Fruit fly (Drosophila melanogaster) whole organism, prepupa: ENCODE measurements around the gene laf.
A peak's percentile ranks its signal among the peaks of the same experiment; 100 is the strongest.

Experiments
- CG10631 ChIP-seq: fragments of 200-800 bp; sonication (Bioruptor generic); optimal IDR thresholded peaks from 2 replicates; lab custom pipeline; 2016; ENCODE audit warnings: missing biosample characterization, missing genetic modification characterization
- CG11294 ChIP-seq: fragments of 200-800 bp; sonication (Bioruptor generic); IDR thresholded peaks from 2 replicates; pipeline ENCODE4 v1.3.6; 2022; ENCODE audit warnings: missing biosample characterization, missing genetic modification characterization
- CG11902 ChIP-seq: fragments of 200-800 bp; sonication (Bioruptor generic); optimal IDR thresholded peaks from 3 replicates; lab custom pipeline; 2016; ENCODE audit warnings: missing biosample characterization, missing genetic modification characterization
- CG15336 ChIP-seq: fragments of 200-800 bp; sonication (Bioruptor generic); IDR thresholded peaks from 2 replicates; pipeline ENCODE4 v1.3.6; 2022; ENCODE audit warnings: missing biosample characterization, missing genetic modification characterization
- CG16779 ChIP-seq: fragments of 200-800 bp; sonication (Bioruptor generic); optimal IDR thresholded peaks from 3 replicates; lab custom pipeline; 2017; ENCODE audit warnings: missing biosample characterization, mild to moderate bottlenecking, missing genetic modification characterization
- CG31627 ChIP-seq: fragments of 200-800 bp; sonication (Bioruptor generic); optimal IDR thresholded peaks from 3 replicates; lab custom pipeline; 2016; ENCODE audit warnings: missing biosample characterization, missing genetic modification characterization
- CG32006 ChIP-seq: fragments of 200-800 bp; sonication (Bioruptor generic); optimal IDR thresholded peaks from 3 replicates; lab custom pipeline; 2017; ENCODE audit warnings: missing biosample characterization, mild to moderate bottlenecking, missing genetic modification characterization
- CG34406 ChIP-seq: fragments of 200-800 bp; sonication (Bioruptor generic); optimal IDR thresholded peaks from 3 replicates; lab custom pipeline; 2016; ENCODE audit warnings: missing biosample characterization, missing genetic modification characterization
- CG3919 ChIP-seq: fragments of 200-800 bp; sonication (Bioruptor generic); optimal IDR thresholded peaks from 3 replicates; lab custom pipeline; 2016; ENCODE audit warnings: missing biosample characterization, missing genetic modification characterization
- CG4318 ChIP-seq: fragments of 200-800 bp; sonication (Bioruptor generic); optimal IDR thresholded peaks from 3 replicates; lab custom pipeline; 2017; ENCODE audit warnings: missing biosample characterization, mild to moderate bottlenecking, missing genetic modification characterization
- CG6163 ChIP-seq: fragments of 200-800 bp; sonication (Bioruptor generic); IDR thresholded peaks from 3 replicates; pipeline ENCODE4 v1.3.6; 2022; ENCODE audit warnings: missing biosample characterization, missing genetic modification characterization
- CG6276 ChIP-seq: fragments of 200-800 bp; sonication (Bioruptor generic); optimal IDR thresholded peaks from 2 replicates; lab custom pipeline; 2017; ENCODE audit warnings: missing biosample characterization, mild to moderate bottlenecking, missing genetic modification characterization
- CG6854 ChIP-seq: fragments of 200-800 bp; sonication (Bioruptor generic); optimal IDR thresholded peaks from 2 replicates; lab custom pipeline; 2017; ENCODE audit warnings: missing biosample characterization, mild to moderate bottlenecking, missing genetic modification characterization
- CG8119 ChIP-seq: fragments of 200-800 bp; sonication (Bioruptor generic); IDR thresholded peaks from 3 replicates; pipeline ENCODE4 v1.3.6; 2022; ENCODE audit warnings: missing biosample characterization, missing genetic modification characterization
- CG8632 ChIP-seq: fragments of 200-800 bp; sonication (Bioruptor generic); optimal IDR thresholded peaks from 3 replicates; lab custom pipeline; 2016; ENCODE audit warnings: missing biosample characterization, missing genetic modification characterization
- CG9139 ChIP-seq: fragments of 200-800 bp; sonication (Bioruptor generic); optimal IDR thresholded peaks from 3 replicates; lab custom pipeline; 2017; ENCODE audit warnings: missing biosample characterization, mild to moderate bottlenecking, missing genetic modification characterization
- Eip75B ChIP-seq: fragments of 200-800 bp; sonication (Bioruptor generic); optimal IDR thresholded peaks from 3 replicates; lab custom pipeline; 2016; ENCODE audit warnings: missing biosample characterization, missing genetic modification characterization
- Eip78C ChIP-seq: fragments of 200-800 bp; sonication (Bioruptor generic); peaks from one replicate; lab custom pipeline; 2016; ENCODE audit warnings: missing biosample characterization, missing genetic modification characterization
- Eip93F ChIP-seq: fragments of 200-800 bp; sonication (Bioruptor generic); optimal IDR thresholded peaks from 2 replicates; lab custom pipeline; 2016; ENCODE audit warnings: missing biosample characterization, mild to moderate bottlenecking, missing genetic modification characterization
- Ets21C ChIP-seq: fragments of 200-800 bp; sonication (Bioruptor generic); optimal IDR thresholded peaks from 3 replicates; lab custom pipeline; 2016; ENCODE audit warnings: missing biosample characterization, missing genetic modification characterization
- Ets96B ChIP-seq: fragments of 200-800 bp; optimal IDR thresholded peaks from 2 replicates; lab custom pipeline; 2019; ENCODE audit warnings: missing biosample characterization, mild to moderate bottlenecking, missing genetic modification characterization, moderate library complexity
- Hr38 ChIP-seq: sonication (Bioruptor generic); optimal IDR thresholded peaks from 2 replicates; lab custom pipeline; 2016; ENCODE audit warnings: missing biosample characterization, missing genetic modification characterization
- Hr39 ChIP-seq: fragments of 200-800 bp; sonication (Bioruptor generic); optimal IDR thresholded peaks from 2 replicates; lab custom pipeline; 2016; ENCODE audit warnings: missing biosample characterization, missing genetic modification characterization
- Hr4 ChIP-seq: fragments of 200-800 bp; sonication (Bioruptor generic); optimal IDR thresholded peaks from 3 replicates; lab custom pipeline; 2016; ENCODE audit warnings: missing biosample characterization, missing genetic modification characterization
- Lpt ChIP-seq: fragments of 200-800 bp; sonication (Bioruptor generic); optimal IDR thresholded peaks from 3 replicates; lab custom pipeline; 2016; ENCODE audit warnings: missing biosample characterization, missing genetic modification characterization
- Met ChIP-seq: fragments of 200-800 bp; sonication (Bioruptor generic); optimal IDR thresholded peaks from 3 replicates; lab custom pipeline; 2016; ENCODE audit warnings: missing biosample characterization, missing genetic modification characterization
- OdsH ChIP-seq: fragments of 200-800 bp; sonication (Bioruptor generic); optimal IDR thresholded peaks from 3 replicates; lab custom pipeline; 2016; ENCODE audit warnings: missing biosample characterization, missing genetic modification characterization
- Smox ChIP-seq: fragments of 200-800 bp; sonication (Bioruptor generic); optimal IDR thresholded peaks from 3 replicates; lab custom pipeline; 2016; ENCODE audit warnings: missing biosample characterization, missing genetic modification characterization
- Sox102F ChIP-seq: fragments of 200-800 bp; sonication (Bioruptor generic); optimal IDR thresholded peaks from 2 replicates; lab custom pipeline; 2016; ENCODE audit warnings: missing biosample characterization, mild to moderate bottlenecking, missing genetic modification characterization
- Sox14 ChIP-seq: fragments of 200-800 bp; sonication (Bioruptor generic); optimal IDR thresholded peaks from 3 replicates; lab custom pipeline; 2016; ENCODE audit warnings: missing biosample characterization, missing genetic modification characterization
- Sox15 ChIP-seq: fragments of 200-800 bp; sonication (Bioruptor generic); optimal IDR thresholded peaks from 3 replicates; lab custom pipeline; 2016; ENCODE audit warnings: missing biosample characterization, missing genetic modification characterization
- achi ChIP-seq: fragments of 200-800 bp; sonication (Bioruptor generic); optimal IDR thresholded peaks from 3 replicates; lab custom pipeline; 2016; ENCODE audit warnings: missing biosample characterization, missing genetic modification characterization
- acj6 ChIP-seq: fragments of 200-800 bp; sonication (Bioruptor generic); optimal IDR thresholded peaks from 3 replicates; lab custom pipeline; 2016; ENCODE audit warnings: missing biosample characterization, missing genetic modification characterization
- cyc ChIP-seq: fragments of 200-800 bp; sonication (Bioruptor generic); optimal IDR thresholded peaks from 3 replicates; lab custom pipeline; 2016; ENCODE audit warnings: missing biosample characterization, missing genetic modification characterization
- dac ChIP-seq: fragments of 200-800 bp; sonication (Bioruptor generic); optimal IDR thresholded peaks from 2 replicates; lab custom pipeline; 2017; ENCODE audit warnings: missing biosample characterization, mild to moderate bottlenecking, missing genetic modification characterization
- dsx ChIP-seq: fragments of 200-800 bp; optimal IDR thresholded peaks from 3 replicates; lab custom pipeline; 2019; ENCODE audit warnings: missing biosample characterization, mild to moderate bottlenecking, missing genetic modification characterization, moderate library complexity; ENCODE audit not compliant: poor library complexity, severe bottlenecking
- eg ChIP-seq: fragments of 200-800 bp; sonication (Bioruptor generic); IDR thresholded peaks from 3 replicates; pipeline ENCODE4 v1.3.6; 2022; ENCODE audit warnings: missing biosample characterization, missing genetic modification characterization
- esn ChIP-seq: fragments of 200-800 bp; sonication (Bioruptor generic); optimal IDR thresholded peaks from 2 replicates; lab custom pipeline; 2016; ENCODE audit warnings: missing biosample characterization, mild to moderate bottlenecking, missing genetic modification characterization, moderate library complexity
- fkh ChIP-seq: fragments of 200-800 bp; sonication (Bioruptor generic); optimal IDR thresholded peaks from 3 replicates; lab custom pipeline; 2017; ENCODE audit warnings: missing biosample characterization, mild to moderate bottlenecking, missing genetic modification characterization, moderate library complexity
- lz ChIP-seq: fragments of 200-800 bp; sonication (Bioruptor generic); optimal IDR thresholded peaks from 3 replicates; lab custom pipeline; 2016; ENCODE audit warnings: missing biosample characterization, missing genetic modification characterization
- net ChIP-seq: fragments of 200-800 bp; sonication (Bioruptor generic); optimal IDR thresholded peaks from 3 replicates; lab custom pipeline; 2016; ENCODE audit warnings: missing biosample characterization, missing genetic modification characterization
- pdm3 ChIP-seq: fragments of 200-800 bp; sonication (Bioruptor generic); optimal IDR thresholded peaks from 3 replicates; lab custom pipeline; 2016; ENCODE audit warnings: missing biosample characterization, missing genetic modification characterization
- salr ChIP-seq, 2 experiments: fragments of 200-800 bp; sonication (Bioruptor generic); optimal IDR thresholded peaks; 3 replicates each; lab custom pipeline; 2016 to 2018; ENCODE audit warnings: missing biosample characterization in 2 of 2, missing genetic modification characterization in 2 of 2, mild to moderate bottlenecking in 1 of 2
- spab ChIP-seq: fragments of 200-800 bp; sonication (Bioruptor generic); optimal IDR thresholded peaks from 2 replicates; lab custom pipeline; 2017; ENCODE audit warnings: missing biosample characterization, mild to moderate bottlenecking, missing genetic modification characterization, missing genetic modification reagents
- svp ChIP-seq: fragments of 200-800 bp; sonication (Bioruptor generic); peaks from one replicate; lab custom pipeline; 2016; ENCODE audit warnings: missing biosample characterization, missing genetic modification characterization
- vri ChIP-seq: fragments of 200-800 bp; sonication (Bioruptor generic); optimal IDR thresholded peaks from 3 replicates; lab custom pipeline; 2016; ENCODE audit warnings: missing biosample characterization, mild to moderate bottlenecking, missing genetic modification characterization

The laf gene

dm6 chr3R:4914439-4914880 lies 36.1 kb upstream of the laf start (continued):
- no peak for TF ChIP-seq CG6854
- TF ChIP-seq CG10631 (GFP tag; lab: Kevin White, UChicago): no peak
- peak; percentile 34 for TF ChIP-seq Lpt (GFP tag; lab: Kevin White, UChicago)
- TF ChIP-seq vri (GFP tag; lab: Kevin White, UChicago): no peak
- no peak for TF ChIP-seq Hr39 (GFP tag; lab: Kevin White, UChicago)
- TF ChIP-seq CG15336 (GFP tag; lab: Robert Waterston, UW): no peak
- peak in 1 of 2 experiments; percentile 1 for TF ChIP-seq salr (GFP tag; optimal IDR thresholded peaks at IDR 0.05; lab: Kevin White, UChicago)
- no peak for TF ChIP-seq Ets21C (GFP tag; lab: Kevin White, UChicago)
- TF ChIP-seq pdm3: no peak
- no peak for TF ChIP-seq OdsH (GFP tag; lab: Kevin White, UChicago)
- no peak for TF ChIP-seq spab
- TF ChIP-seq CG6276 (GFP tag; lab: Kevin White, UChicago): no peak
- no peak for TF ChIP-seq Ets96B (tag; lab: Kevin White, UChicago)

- TF ChIP-seq CG32006 (GFP tag; lab: Kevin White, UChicago) (peak; percentile 51), Ets21C (GFP tag; lab: Kevin White, UChicago) (no peak), CG15336 (GFP tag; lab: Robert Waterston, UW) (peak; percentile 30; the same call in 1 of the 2 replicates), CG4318 (GFP tag; lab: Kevin White, UChicago) (no peak), OdsH (GFP tag; lab: Kevin White, UChicago) (peak; percentile 16), Eip78C (GFP tag; lab: Kevin White, UChicago) (peak; percentile 66), pdm3 (no peak), cyc (GFP tag; lab: Kevin White, UChicago) (peak; percentile 5), CG9139 (GFP tag; lab: Kevin White, UChicago) (no peak), CG11294 (GFP tag; lab: Robert Waterston, UW) (0 out of 2 replicates have a peak, but pooled peaks have one; percentile 17), net (GFP tag; lab: Kevin White, UChicago) (peak; percentile 7), Sox14 (GFP tag; lab: Kevin White, UChicago) (peak; percentile 20), CG31627 (GFP tag; lab: Kevin White, UChicago) (peak; percentile 15), achi (GFP tag; lab: Kevin White, UChicago) (peak; percentile 12), Sox102F (GFP tag; lab: Kevin White, UChicago) (peak; percentile 27), Hr4 (GFP tag; lab: Kevin White, UChicago) (peak; percentile 38), esn (peak; percentile 47), Eip75B (GFP tag; lab: Kevin White, UChicago) (peak; percentile 8), CG3919 (GFP tag; lab: Kevin White, UChicago) (no peak), CG6163 (GFP tag; lab: Robert Waterston, UW) (0 out of 3 replicates have a peak, but pooled peaks have one; percentile 13), svp (GFP tag; lab: Kevin White, UChicago) (peak; percentile 87), lz (GFP tag; lab: Kevin White, UChicago) (peak; percentile 15), Met (peak; percentile 22), Hr39 (GFP tag; lab: Kevin White, UChicago) (peak; percentile 37), Ets96B (tag; lab: Kevin White, UChicago) (no peak), dsx (GFP tag; lab: Kevin White, UChicago) (no peak), CG8119 (GFP tag; lab: Robert Waterston, UW) (0 out of 3 replicates have a peak, but pooled peaks have one; percentile 22), eg (no peak), acj6 (GFP tag; lab: Kevin White, UChicago) (peak; percentile 35)
These were observed 34.8 kb upstream of the laf start for dm6 chr3R:4913181-4913580.

- TF ChIP-seq CG8119 (GFP tag; lab: Robert Waterston, UW): no peak
- peak; percentile 94 for TF ChIP-seq fkh (GFP tag; lab: Kevin White, UChicago)
- peak; percentile 60 for TF ChIP-seq Hr4 (GFP tag; lab: Kevin White, UChicago)
- TF ChIP-seq CG11902: peak; percentile 62
- TF ChIP-seq Lpt (GFP tag; lab: Kevin White, UChicago): peak; percentile 26
- TF ChIP-seq CG6163 (GFP tag; lab: Robert Waterston, UW): peak; percentile 83
- peak; percentile 48 for TF ChIP-seq CG9139 (GFP tag; lab: Kevin White, UChicago)
- peak; percentile 51 for TF ChIP-seq CG15336 (GFP tag; lab: Robert Waterston, UW)
- TF ChIP-seq CG6854: peak; percentile 62
- peak; percentile 55 for TF ChIP-seq Eip93F (GFP tag; lab: Kevin White, UChicago)
- TF ChIP-seq Smox (GFP tag; lab: Kevin White, UChicago): peak; percentile 81
- peak; percentile 82 for TF ChIP-seq Eip75B (GFP tag; lab: Kevin White, UChicago)
- TF ChIP-seq CG16779: peak; percentile 39
- TF ChIP-seq CG34406: peak; percentile 71
- no peak for TF ChIP-seq CG6276 (GFP tag; lab: Kevin White, UChicago)
- peak; percentile 65 for TF ChIP-seq CG8632 (GFP tag; lab: Kevin White, UChicago)
- TF ChIP-seq salr (GFP tag; optimal IDR thresholded peaks at IDR 0.05; lab: Kevin White, UChicago): peak in 1 of 2 experiments; percentile 52
- TF ChIP-seq achi (GFP tag; lab: Kevin White, UChicago): peak; percentile 60
- peak; percentile 42 for TF ChIP-seq CG4318 (GFP tag; lab: Kevin White, UChicago)
- peak; percentile 61 for TF ChIP-seq Sox15
- TF ChIP-seq dac (GFP tag; lab: Kevin White, UChicago): peak; percentile 43
- TF ChIP-seq Hr38: no peak
- peak; percentile 74 for TF ChIP-seq CG3919 (GFP tag; lab: Kevin White, UChicago)
These were observed 33.8 kb upstream of the laf start for dm6 chr3R:4912130-4912549.
